Fruit fly (Drosophila melanogaster): ENCODE measurements around the gene CG4594.

The CG4594 gene

dm6 chr2L:9919949-9920348 lies at the start of gene CG4594:
CG4594 (plus strand) TSS chr2L:9920160.
- TF ChIP-seq EcR (GFP tag; optimal IDR thresholded peaks at IDR 0.05) (no peak), Dll (optimal IDR thresholded peaks at IDR 0.05) (no peak), pan (optimal IDR thresholded peaks at IDR 0.05) (no peak), CG8478 (optimal IDR thresholded peaks at IDR 0.05) (no peak), psq (optimal IDR thresholded peaks at IDR 0.05) (no peak), usp (GFP tag; optimal IDR thresholded peaks at IDR 0.05) (no peak)

DNA sequence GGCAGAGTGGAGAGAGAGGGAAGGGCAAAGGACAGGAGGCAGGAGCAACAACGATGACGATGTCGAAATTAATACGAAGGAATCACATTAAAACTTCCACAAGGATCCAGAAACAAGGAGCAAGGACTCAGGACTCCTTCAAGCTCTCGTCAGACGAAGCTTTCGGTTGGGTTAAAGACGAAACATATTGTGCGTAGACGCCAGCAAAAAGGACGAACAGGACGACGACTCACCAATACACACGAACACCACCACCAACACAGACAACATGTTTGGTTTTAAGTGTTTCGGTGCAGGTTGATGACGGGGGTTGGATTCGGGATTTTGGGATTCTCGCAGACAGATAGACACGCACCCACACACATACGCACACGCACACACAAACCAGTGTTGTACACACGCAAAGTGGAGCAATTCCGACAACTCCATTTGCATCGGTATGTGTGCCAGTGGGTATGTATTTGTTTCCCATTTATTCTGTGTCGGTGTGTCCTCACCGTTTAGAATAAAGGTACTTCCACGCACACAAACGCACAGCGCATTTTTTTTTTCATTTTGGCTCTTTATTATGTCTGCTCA lies 37.5 kb upstream of the CG4594 start:
- no peak for TF ChIP-seq EcR (GFP tag; optimal IDR thresholded peaks at IDR 0.05)
- TF ChIP-seq psq (optimal IDR thresholded peaks at IDR 0.05) = no peak
- TF ChIP-seq pan (optimal IDR thresholded peaks at IDR 0.05) = no peak
- no peak for TF ChIP-seq usp (GFP tag; optimal IDR thresholded peaks at IDR 0.05)
- TF ChIP-seq Dll (optimal IDR thresholded peaks at IDR 0.05) = no peak
- no peak for TF ChIP-seq CG8478 (optimal IDR thresholded peaks at IDR 0.05)

DNA sequence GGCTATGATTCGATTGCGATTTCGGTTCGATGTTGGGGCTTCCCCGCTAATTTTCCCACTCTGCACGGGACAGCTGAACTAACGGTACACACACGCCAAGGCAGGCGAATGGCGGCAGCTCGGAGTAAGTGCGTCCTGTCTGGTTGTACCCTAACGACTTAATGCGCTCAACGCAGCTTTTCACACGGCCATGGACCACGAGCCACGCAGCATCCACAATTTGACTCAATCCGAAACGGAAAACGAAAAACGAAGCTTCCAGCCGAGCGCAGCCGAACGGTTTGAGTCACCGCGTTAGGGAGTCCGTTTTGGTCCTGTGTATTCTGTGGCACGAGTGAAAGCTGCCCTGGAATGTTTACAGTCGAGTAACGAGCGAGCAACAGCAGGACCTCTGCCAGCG lies 33.9 kb upstream of the CG4594 start, which contains the start of gene nAChRalpha6:
TSS of gene nAChRalpha6 (minus strand) at position 165 of the 400 bp plus-strand sequence.
- TF ChIP-seq EcR (GFP tag; optimal IDR thresholded peaks at IDR 0.05) (no peak), pan (optimal IDR thresholded peaks at IDR 0.05) (no peak), psq (optimal IDR thresholded peaks at IDR 0.05) (no peak), Dll (optimal IDR thresholded peaks at IDR 0.05) (no peak), CG8478 (optimal IDR thresholded peaks at IDR 0.05) (no peak), usp (GFP tag; optimal IDR thresholded peaks at IDR 0.05) (no peak)

dm6 chr2L:9887856-9888269 lies 32.1 kb upstream of the CG4594 start, which contains the start of gene Fkbp59:
Fkbp59 (plus strand) TSS chr2L:9888005.
- TF ChIP-seq Dll (optimal IDR thresholded peaks at IDR 0.05) (no peak), pan (optimal IDR thresholded peaks at IDR 0.05) (no peak)

DNA sequence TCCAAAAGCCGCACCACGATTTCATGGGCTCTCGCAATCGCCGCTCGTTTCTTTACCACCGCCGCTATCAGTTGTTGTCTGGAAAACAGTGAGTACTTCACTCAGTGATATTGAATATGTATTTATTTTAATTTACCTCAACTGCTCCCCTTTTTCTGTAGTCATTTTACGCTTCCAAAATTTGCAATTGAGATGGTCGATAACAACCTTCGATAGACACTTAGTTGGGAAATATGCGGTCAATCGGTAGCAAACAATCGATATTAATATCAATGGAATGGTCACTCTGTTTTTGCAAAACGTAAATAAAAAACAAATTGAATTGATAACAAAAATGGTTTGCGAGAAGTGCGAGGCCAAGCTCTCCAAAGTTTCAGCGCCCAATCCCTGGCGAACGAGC lies 29.4 kb upstream of the CG4594 start, which contains the start of the genes CG34183 and CG4537:
TSS of gene CG34183 (minus strand) at position 197 of the 400 bp plus-strand sequence.
TSS of gene CG4537 (plus strand) at position 310 of the 400 bp plus-strand sequence.
- TF ChIP-seq EcR (GFP tag; optimal IDR thresholded peaks at IDR 0.05) (no peak), usp (GFP tag; optimal IDR thresholded peaks at IDR 0.05) (no peak), Dll (optimal IDR thresholded peaks at IDR 0.05) (no peak), CG8478 (optimal IDR thresholded peaks at IDR 0.05) (no peak), psq (optimal IDR thresholded peaks at IDR 0.05) (no peak), pan (optimal IDR thresholded peaks at IDR 0.05) (no peak)

dm6 chr2L:9893183-9893582 lies 26.8 kb upstream of the CG4594 start, which contains the start of gene mtDNA-helicase:
mtDNA-helicase (minus strand) TSS chr2L:9893446.
- no peak for TF ChIP-seq pan (optimal IDR thresholded peaks at IDR 0.05)
- no peak for TF ChIP-seq psq (optimal IDR thresholded peaks at IDR 0.05)
- TF ChIP-seq CG8478 (optimal IDR thresholded peaks at IDR 0.05) = no peak
- no peak for TF ChIP-seq usp (GFP tag; optimal IDR thresholded peaks at IDR 0.05)

DNA sequence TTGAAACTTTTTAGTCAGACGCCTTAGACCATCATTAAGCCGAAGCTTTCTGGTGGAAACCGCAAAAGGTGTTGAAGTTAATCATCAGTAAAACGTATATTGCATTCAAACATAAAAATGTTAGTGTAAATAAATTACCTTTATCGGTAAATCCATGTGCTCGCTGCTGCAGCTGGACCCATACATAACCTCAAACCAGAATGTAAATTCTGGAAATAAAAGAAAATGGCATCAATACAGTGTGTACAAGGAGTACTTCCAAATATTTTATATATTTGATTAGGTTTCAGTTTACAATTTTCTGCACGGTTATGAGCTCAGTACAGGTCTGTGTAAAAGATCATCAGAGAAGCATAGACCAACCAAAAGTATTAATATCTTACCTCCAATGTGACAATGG lies 25.8 kb upstream of the CG4594 start:
- no peak for TF ChIP-seq pan (optimal IDR thresholded peaks at IDR 0.05)
- TF ChIP-seq psq (optimal IDR thresholded peaks at IDR 0.05) = no peak
- no peak for TF ChIP-seq EcR (GFP tag; optimal IDR thresholded peaks at IDR 0.05)

DNA sequence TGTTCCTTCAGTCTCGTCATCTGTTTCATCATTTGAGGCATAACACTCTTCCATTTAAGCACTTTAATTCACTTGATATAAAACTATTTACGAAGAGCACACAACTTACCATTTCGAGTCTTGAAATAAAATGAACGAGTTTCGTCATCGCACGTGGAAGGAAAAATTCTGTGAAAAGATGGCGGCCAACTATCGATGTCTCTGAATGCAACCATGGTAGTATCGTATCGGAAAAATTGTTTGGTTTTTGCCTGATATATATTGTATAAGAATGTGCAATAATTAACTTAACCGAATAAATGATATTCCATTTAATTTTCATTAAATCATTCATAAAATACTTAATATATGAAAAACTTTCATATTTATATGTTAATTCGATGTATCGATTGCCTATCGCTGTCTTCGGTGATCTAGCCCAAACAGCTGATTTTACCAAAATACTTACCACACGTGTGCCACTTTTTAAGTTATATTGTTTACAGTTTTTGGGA lies 25.0 kb upstream of the CG4594 start, which contains the start of gene Bka:
TSS of gene Bka (plus strand) at position 417 of the 494 bp plus-strand sequence.
- TF ChIP-seq EcR (GFP tag; optimal IDR thresholded peaks at IDR 0.05) = no peak
- TF ChIP-seq Dll (optimal IDR thresholded peaks at IDR 0.05) = no peak
- TF ChIP-seq psq (optimal IDR thresholded peaks at IDR 0.05) = no peak
- TF ChIP-seq CG8478 (optimal IDR thresholded peaks at IDR 0.05) = no peak
- no peak for TF ChIP-seq pan (optimal IDR thresholded peaks at IDR 0.05)
- TF ChIP-seq usp (GFP tag; optimal IDR thresholded peaks at IDR 0.05) = no peak

- no peak for TF ChIP-seq psq (optimal IDR thresholded peaks at IDR 0.05)
- no peak for TF ChIP-seq Dll (optimal IDR thresholded peaks at IDR 0.05)
- TF ChIP-seq CG8478 (optimal IDR thresholded peaks at IDR 0.05) = no peak
- TF ChIP-seq EcR (GFP tag; optimal IDR thresholded peaks at IDR 0.05) = no peak
- TF ChIP-seq pan (optimal IDR thresholded peaks at IDR 0.05) = no peak
- no peak for TF ChIP-seq usp (GFP tag; optimal IDR thresholded peaks at IDR 0.05)
Observed at dm6 chr2L:9897296-9897695, 22.7 kb upstream of the CG4594 start, which contains the start of gene RpS2. RpS2 (minus strand) TSS chr2L:9897552.

DNA sequence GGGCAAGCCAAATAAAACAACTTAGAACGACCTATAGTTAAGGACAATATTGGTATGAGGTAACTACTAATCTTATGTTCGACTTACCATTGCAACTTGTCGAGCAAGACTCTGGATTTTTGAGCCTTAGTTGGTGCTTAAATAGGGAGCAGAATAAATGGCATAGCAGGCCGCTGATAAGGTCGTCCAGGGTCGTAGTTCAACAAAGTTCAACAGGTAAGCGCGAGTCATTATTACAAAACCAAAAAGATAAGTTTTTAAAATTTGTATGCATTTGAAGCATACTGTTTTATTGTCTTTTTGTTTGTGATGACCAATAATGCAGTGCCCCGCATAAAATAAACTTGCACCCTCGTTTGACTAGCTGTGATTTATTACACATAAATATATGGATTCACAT lies 16.9 kb upstream of the CG4594 start, which contains the start of gene Muc30E:
TSS of gene Muc30E (minus strand) at position 101 of the 400 bp plus-strand sequence.
- TF ChIP-seq Dll (optimal IDR thresholded peaks at IDR 0.05) = no peak
- TF ChIP-seq EcR (GFP tag; optimal IDR thresholded peaks at IDR 0.05) = no peak
- no peak for TF ChIP-seq psq (optimal IDR thresholded peaks at IDR 0.05)
- TF ChIP-seq pan (optimal IDR thresholded peaks at IDR 0.05) = no peak
- TF ChIP-seq CG8478 (optimal IDR thresholded peaks at IDR 0.05) = no peak
- no peak for TF ChIP-seq usp (GFP tag; optimal IDR thresholded peaks at IDR 0.05)

DNA sequence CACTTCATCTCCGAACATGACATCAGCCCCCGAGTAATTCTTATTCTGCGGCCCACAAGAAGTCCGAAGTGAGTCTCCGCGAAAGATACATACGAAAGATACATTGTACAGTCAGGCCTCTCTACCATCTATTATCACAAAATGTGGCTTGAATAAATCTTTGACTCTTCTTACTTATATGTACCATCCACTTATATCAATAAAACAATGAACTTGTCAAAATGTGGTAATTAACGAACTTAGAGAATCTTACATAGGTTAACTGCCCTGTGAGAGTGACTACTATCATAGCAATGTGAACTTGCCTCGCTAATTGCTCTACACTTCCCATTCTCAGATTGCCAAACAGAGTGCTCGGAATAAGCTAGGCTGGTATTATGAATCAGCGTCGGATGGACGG lies 13.3 kb upstream of the CG4594 start:
- TF ChIP-seq pan (optimal IDR thresholded peaks at IDR 0.05) (no peak), Dll (optimal IDR thresholded peaks at IDR 0.05) (no peak), CG8478 (optimal IDR thresholded peaks at IDR 0.05) (no peak), usp (GFP tag; optimal IDR thresholded peaks at IDR 0.05) (no peak), EcR (GFP tag; optimal IDR thresholded peaks at IDR 0.05) (no peak), psq (optimal IDR thresholded peaks at IDR 0.05) (no peak)

DNA sequence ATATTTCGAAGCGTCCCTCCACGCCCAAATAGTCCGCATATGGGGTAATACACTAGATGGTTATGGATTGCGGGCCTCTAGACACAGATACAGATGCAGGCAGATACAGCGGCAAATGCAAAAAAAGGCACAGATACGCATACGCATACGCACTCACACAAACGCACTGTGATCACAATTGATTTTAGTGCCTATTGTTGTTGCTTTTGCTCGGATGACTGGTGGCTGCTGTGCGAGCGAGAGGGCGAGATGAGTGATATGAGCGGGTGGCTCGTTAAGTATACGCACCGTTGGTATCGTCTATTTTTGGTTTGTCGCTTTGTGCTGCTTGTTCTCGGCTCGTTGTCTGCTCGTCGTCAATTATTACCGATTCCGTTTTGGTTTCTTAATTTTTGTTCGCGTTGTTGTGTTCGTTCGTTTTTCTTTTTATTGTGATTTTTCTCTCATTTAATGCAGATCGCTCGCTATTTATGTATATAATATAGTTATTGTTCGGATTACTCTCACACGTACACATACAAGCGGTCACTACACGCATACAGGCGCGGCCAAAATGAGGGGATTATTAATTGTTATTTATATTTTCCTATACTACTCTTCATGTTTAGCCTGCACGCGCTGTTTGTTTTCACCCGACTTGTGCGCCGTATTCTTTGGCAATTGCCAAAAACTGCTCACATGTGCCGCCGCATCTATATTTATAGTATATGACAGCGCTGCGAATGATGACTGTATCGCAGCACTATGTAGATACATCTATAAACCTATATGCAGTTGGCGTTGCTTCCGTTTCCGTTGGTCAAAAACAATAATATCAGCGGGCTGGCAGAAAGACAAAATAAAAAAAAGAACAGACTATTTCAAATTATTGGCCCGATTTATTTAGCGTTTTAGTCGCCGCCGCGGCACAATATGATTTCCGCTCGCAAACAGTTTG lies 12.4 kb upstream of the CG4594 start:
- TF ChIP-seq psq (optimal IDR thresholded peaks at IDR 0.05) = no peak
- TF ChIP-seq usp (GFP tag; optimal IDR thresholded peaks at IDR 0.05) = no peak
- no peak for TF ChIP-seq EcR (GFP tag; optimal IDR thresholded peaks at IDR 0.05)
- no peak for TF ChIP-seq CG8478 (optimal IDR thresholded peaks at IDR 0.05)
- no peak for TF ChIP-seq pan (optimal IDR thresholded peaks at IDR 0.05)
- no peak for TF ChIP-seq Dll (optimal IDR thresholded peaks at IDR 0.05)

All from whole organism.